Worm (Caenorhabditis elegans) whole organism, early embryonic: ENCODE measurements around the gene smcr-8.

ENCODE experiments used
- ama-1 ChIP-seq: fragments of 150-350 bp; optimal IDR thresholded peaks from 2 replicates; lab custom pipeline; 2014
- ceh-13 ChIP-seq: fragments of 200-800 bp; sonication (Bioruptor generic); optimal IDR thresholded peaks from 2 replicates; lab custom pipeline; 2018; ENCODE audit warnings: mild to moderate bottlenecking, missing genetic modification characterization, missing compliant biosample characterization
- ceh-36 ChIP-seq: sonication (generic microtip); optimal IDR thresholded peaks from 2 replicates; lab custom pipeline; 2016; ENCODE audit warnings: missing genetic modification characterization, inconsistent platforms, missing compliant biosample characterization
- flt-1 ChIP-seq: fragments of 200-800 bp; sonication (Bioruptor generic); IDR thresholded peaks from 2 replicates; pipeline ENCODE4 v1.3.6; 2022; ENCODE audit warnings: missing genetic modification characterization, missing compliant biosample characterization
- hmbx-1 ChIP-seq: sonication (generic microtip); optimal IDR thresholded peaks from 2 replicates; lab custom pipeline; 2016; ENCODE audit warnings: mild to moderate bottlenecking, missing genetic modification characterization, missing compliant biosample characterization
- hmg-4 ChIP-seq: fragments of 200-800 bp; sonication (Bioruptor generic); optimal IDR thresholded peaks from 2 replicates; lab custom pipeline; 2018; ENCODE audit warnings: mild to moderate bottlenecking, missing genetic modification characterization, missing compliant biosample characterization
- hnd-1 ChIP-seq: sonication (generic microtip); optimal IDR thresholded peaks from 2 replicates; lab custom pipeline; 2016; ENCODE audit warnings: missing genetic modification characterization, missing compliant biosample characterization
- pes-1 ChIP-seq: fragments of 200-800 bp; sonication (Bioruptor generic); IDR thresholded peaks from 2 replicates; pipeline ENCODE4 v1.3.6; 2022; ENCODE audit warnings: missing genetic modification reagents, missing genetic modification characterization, missing compliant biosample characterization
- sea-1 ChIP-seq: fragments of 200-800 bp; sonication (Bioruptor generic); conservative IDR thresholded peaks from 2 replicates; pipeline ENCODE4 v1.3.6; 2022; ENCODE audit warnings: missing genetic modification characterization, missing compliant biosample characterization
- tbx-37 ChIP-seq: fragments of 200-800 bp; sonication (Bioruptor generic); conservative IDR thresholded peaks from 2 replicates; pipeline ENCODE4 v1.3.6; 2022; ENCODE audit warnings: missing genetic modification reagents, missing genetic modification characterization, missing compliant biosample characterization

DNA sequence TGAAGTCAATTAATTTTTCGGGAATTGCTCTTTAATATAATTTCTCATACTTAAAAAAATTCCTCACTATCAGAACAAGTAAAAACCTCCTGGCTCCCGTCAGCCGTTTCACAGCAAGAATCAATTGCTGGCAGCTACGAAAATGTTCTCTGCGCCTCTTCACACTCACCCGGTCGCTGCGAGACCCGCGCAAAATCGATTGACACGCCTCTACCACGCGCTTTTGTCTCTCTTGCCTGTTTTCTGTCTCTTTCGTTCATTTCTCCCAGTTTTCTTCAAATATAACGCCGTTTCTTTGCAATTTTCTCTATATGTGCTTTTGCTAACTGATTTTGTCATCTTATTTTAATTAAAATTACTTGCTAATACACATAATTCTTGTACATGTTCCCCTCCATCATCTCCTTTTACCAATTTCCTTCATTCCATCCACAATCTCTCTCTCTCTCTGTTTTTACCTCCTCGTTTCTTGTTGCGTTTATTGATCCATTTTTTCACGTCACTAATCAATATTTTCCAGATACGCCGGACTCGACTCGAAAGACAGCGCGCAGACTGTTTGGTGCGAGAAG lies 25.3 kb downstream of the smcr-8 start, which contains the start of gene pcf-11:
- TF ChIP-seq ceh-36 (no peak), ama-1 (no peak), tbx-37 (GFP tag; lab: Robert Waterston, UW) (no peak), sea-1 (GFP tag; lab: Robert Waterston, UW) (no peak), hmbx-1 (no peak), pes-1 (GFP tag; lab: Robert Waterston, UW) (no peak), ceh-13 (GFP tag; lab: Kevin White, UChicago) (no peak), hnd-1 (tag; lab: Kevin White, UChicago) (no peak), flt-1 (GFP tag; lab: Robert Waterston, UW) (no peak), hmg-4 (no peak)
